Fruit fly (Drosophila melanogaster) whole organism, embryonic: Measurements from ENCODE around the gene nwk.

Source experiments
- Awh ChIP-seq: fragments of 200-800 bp; sonication (Bioruptor generic); IDR thresholded peaks from 2 replicates; pipeline ENCODE4, ENCODE4 v1.3.6; 2022; ENCODE audit warnings: missing biosample characterization, missing genetic modification characterization
- CG10274 ChIP-seq: fragments of 200-800 bp; sonication (Bioruptor generic); optimal IDR thresholded peaks from 3 replicates; lab custom pipeline; 2017; ENCODE audit warnings: missing biosample characterization, mild to moderate bottlenecking, missing genetic modification characterization
- CG11085 ChIP-seq: fragments of 200-800 bp; sonication (Bioruptor generic); IDR thresholded peaks from 2 replicates; pipeline ENCODE4 v1.3.6; 2022; ENCODE audit warnings: missing biosample characterization, missing genetic modification characterization
- CG11093 ChIP-seq: fragments of 200-800 bp; sonication (Bioruptor generic); IDR thresholded peaks from 3 replicates; pipeline ENCODE4 v1.3.6; 2022; ENCODE audit warnings: missing biosample characterization, missing genetic modification characterization
- CG12236 ChIP-seq: fragments of 200-800 bp; sonication (Bioruptor generic); optimal IDR thresholded peaks from 2 replicates; lab custom pipeline; 2016; ENCODE audit warnings: missing biosample characterization, missing genetic modification characterization
- CG12659 ChIP-seq: fragments of 200-800 bp; sonication (Bioruptor generic); optimal IDR thresholded peaks from 3 replicates; lab custom pipeline; 2017; ENCODE audit warnings: mild to moderate bottlenecking, missing biosample characterization, missing genetic modification reagents, missing genetic modification characterization
- CG1529 ChIP-seq: fragments of 200-800 bp; sonication (Bioruptor generic); optimal IDR thresholded peaks from 3 replicates; lab custom pipeline; 2018; ENCODE audit warnings: missing biosample characterization, missing genetic modification characterization
- CG1602 ChIP-seq: fragments of 200-800 bp; sonication (Bioruptor generic); optimal IDR thresholded peaks from 3 replicates; lab custom pipeline; 2016; ENCODE audit warnings: missing biosample characterization, missing genetic modification characterization
- CG16813 ChIP-seq: fragments of 200-800 bp; sonication (Bioruptor generic); IDR thresholded peaks from 3 replicates; pipeline ENCODE4 v1.3.6; 2022; ENCODE audit warnings: missing biosample characterization, missing genetic modification characterization; ENCODE audit not compliant: partially characterized antibody
- CG17568 ChIP-seq: fragments of 200-800 bp; sonication (Bioruptor generic); optimal IDR thresholded peaks from 2 replicates; lab custom pipeline; 2018; ENCODE audit warnings: missing biosample characterization, mild to moderate bottlenecking, missing genetic modification characterization, moderate library complexity
- CG17802 ChIP-seq: fragments of 200-800 bp; sonication (Bioruptor generic); optimal IDR thresholded peaks from 2 replicates; lab custom pipeline; 2018; ENCODE audit warnings: missing biosample characterization, mild to moderate bottlenecking, missing genetic modification characterization, moderate library complexity
- CG18599 ChIP-seq: fragments of 200-800 bp; sonication (Bioruptor generic); optimal IDR thresholded peaks from 3 replicates; lab custom pipeline; 2017; ENCODE audit warnings: missing biosample characterization, missing genetic modification characterization, mild to moderate bottlenecking, moderate library complexity, missing genetic modification reagents
- CG18764 ChIP-seq: fragments of 200-800 bp; sonication (Bioruptor generic); optimal IDR thresholded peaks from 3 replicates; lab custom pipeline; 2016; ENCODE audit warnings: missing biosample characterization, missing genetic modification characterization
- CG31224 ChIP-seq: fragments of 200-800 bp; sonication (Bioruptor generic); IDR thresholded peaks from 2 replicates; pipeline ENCODE4 v1.3.6; 2022; ENCODE audit warnings: missing biosample characterization, missing genetic modification characterization
- CG32767 ChIP-seq: fragments of 200-800 bp; sonication (Bioruptor generic); IDR thresholded peaks from 2 replicates; pipeline ENCODE4 v1.3.6; 2022; ENCODE audit warnings: missing biosample characterization, missing genetic modification characterization
- CG3281 ChIP-seq: fragments of 200-800 bp; sonication (Bioruptor generic); optimal IDR thresholded peaks from 3 replicates; lab custom pipeline; 2017; ENCODE audit warnings: missing biosample characterization, mild to moderate bottlenecking, missing genetic modification characterization
- CG34422 ChIP-seq: fragments of 200-800 bp; sonication (Bioruptor generic); IDR thresholded peaks from 3 replicates; pipeline ENCODE4 v1.3.6; 2022; ENCODE audit warnings: missing biosample characterization, missing genetic modification characterization
- CG4820 ChIP-seq: fragments of 200-800 bp; sonication (Bioruptor generic); optimal IDR thresholded peaks from 3 replicates; lab custom pipeline; 2016; ENCODE audit warnings: missing biosample characterization, missing genetic modification characterization
- CG5245 ChIP-seq: fragments of 200-800 bp; sonication (Bioruptor generic); optimal IDR thresholded peaks from 3 replicates; lab custom pipeline; 2016; ENCODE audit warnings: missing biosample characterization, missing genetic modification characterization
- CG6254 ChIP-seq: fragments of 200-800 bp; sonication (Bioruptor generic); optimal IDR thresholded peaks from 3 replicates; lab custom pipeline; 2017; ENCODE audit warnings: mild to moderate bottlenecking, missing biosample characterization, missing genetic modification reagents, missing genetic modification characterization
- CG7556 ChIP-seq: fragments of 200-800 bp; sonication (Bioruptor generic); optimal IDR thresholded peaks from 2 replicates; lab custom pipeline; 2017; ENCODE audit warnings: missing biosample characterization, mild to moderate bottlenecking, missing genetic modification characterization
- CG8089 ChIP-seq: fragments of 200-800 bp; sonication (Bioruptor generic); optimal IDR thresholded peaks from 3 replicates; lab custom pipeline; 2016; ENCODE audit warnings: missing biosample characterization, missing genetic modification characterization
- CG8478 ChIP-seq: fragments of >200 bp; optimal IDR thresholded peaks from 2 replicates; lab custom pipeline; 2018
- CG9727 ChIP-seq: fragments of 200-800 bp; sonication (Bioruptor generic); optimal IDR thresholded peaks from 3 replicates; lab custom pipeline; 2017; ENCODE audit warnings: missing biosample characterization, mild to moderate bottlenecking, missing genetic modification characterization
- Camta ChIP-seq: fragments of 200-800 bp; sonication (Bioruptor generic); optimal IDR thresholded peaks from 2 replicates; lab custom pipeline; 2016; ENCODE audit warnings: missing biosample characterization, missing genetic modification characterization
- Drgx ChIP-seq: fragments of 200-800 bp; sonication (Bioruptor generic); IDR thresholded peaks from 2 replicates; pipeline ENCODE4 v1.3.6; 2022; ENCODE audit warnings: missing biosample characterization, missing genetic modification characterization
- Eip74EF ChIP-seq, 2 experiments: fragments of 200-800 bp in 1 of 2; fragments of >200 bp in 1 of 2; sonication (Bioruptor generic) in 1 of 2; optimal IDR thresholded peaks; 2 replicates each; lab custom pipeline; 2017 to 2019; ENCODE audit warnings: missing biosample characterization in 2 of 2, missing genetic modification characterization in 2 of 2, mild to moderate bottlenecking in 1 of 2, moderate library complexity in 1 of 2
- Hr51 ChIP-seq, 2 experiments: fragments of 200-800 bp; sonication (Bioruptor generic); optimal IDR thresholded peaks; 2 replicates in 1 of 2; 3 replicates in 1 of 2; lab custom pipeline; 2016 to 2018; ENCODE audit warnings: missing biosample characterization in 2 of 2, missing genetic modification characterization in 2 of 2, mild to moderate bottlenecking in 1 of 2, moderate library complexity in 1 of 2
- Hr78 ChIP-seq, 2 experiments: fragments of 200-800 bp in 1 of 2; fragments of >200 bp in 1 of 2; sonication (Bioruptor generic) in 1 of 2; optimal IDR thresholded peaks; 2 replicates each; lab custom pipeline; 2017 to 2019; ENCODE audit warnings: missing biosample characterization in 2 of 2, missing genetic modification characterization in 2 of 2, mild to moderate bottlenecking in 1 of 2, moderate library complexity in 1 of 2
- Lhr ChIP-seq: fragments of 200-800 bp; sonication (Bioruptor generic); optimal IDR thresholded peaks from 3 replicates; lab custom pipeline; 2017; ENCODE audit warnings: mild to moderate bottlenecking, missing biosample characterization, missing genetic modification reagents, missing genetic modification characterization
- Nf-YB ChIP-seq: fragments of 200-800 bp; sonication (Bioruptor generic); optimal IDR thresholded peaks from 3 replicates; lab custom pipeline; 2019; ENCODE audit warnings: missing biosample characterization, mild to moderate bottlenecking, missing genetic modification characterization, moderate library complexity
- Oli ChIP-seq: fragments of 200-800 bp; sonication (Bioruptor generic); optimal IDR thresholded peaks from 2 replicates; lab custom pipeline; 2018; ENCODE audit warnings: missing biosample characterization, mild to moderate bottlenecking, missing genetic modification characterization, moderate library complexity
- Poxn ChIP-seq: fragments of 200-800 bp; sonication (Bioruptor generic); IDR thresholded peaks from 2 replicates; pipeline ENCODE4 v1.3.6; 2022; ENCODE audit warnings: missing biosample characterization, missing genetic modification characterization
- Sry-β ChIP-seq: fragments of 200-800 bp; sonication (Bioruptor generic); optimal IDR thresholded peaks from 2 replicates; lab custom pipeline; 2018; ENCODE audit warnings: missing biosample characterization, mild to moderate bottlenecking, missing genetic modification characterization, moderate library complexity
- emc ChIP-seq: fragments of 200-800 bp; sonication (Bioruptor generic); optimal IDR thresholded peaks from 2 replicates; lab custom pipeline; 2016; ENCODE audit warnings: missing biosample characterization, missing genetic modification characterization
- en ChIP-seq: fragments of 200-800 bp; sonication (Bioruptor generic); optimal IDR thresholded peaks from 2 replicates; lab custom pipeline; 2016; ENCODE audit warnings: missing biosample characterization, missing genetic modification characterization
- hbn ChIP-seq: fragments of 200-800 bp; sonication (Bioruptor generic); IDR thresholded peaks from 2 replicates; pipeline ENCODE4 v1.3.6; 2022; ENCODE audit warnings: missing biosample characterization, missing genetic modification characterization; ENCODE audit not compliant: partially characterized antibody
- jigr1 ChIP-seq: fragments of 200-800 bp; sonication (Bioruptor generic); IDR thresholded peaks from 3 replicates; pipeline ENCODE4 v1.3.6; 2022; ENCODE audit warnings: missing biosample characterization, missing genetic modification characterization
- nmo ChIP-seq: fragments of 200-800 bp; sonication (Bioruptor generic); optimal IDR thresholded peaks from 2 replicates; lab custom pipeline; 2018; ENCODE audit warnings: missing biosample characterization, mild to moderate bottlenecking, missing genetic modification characterization, moderate library complexity
- nom ChIP-seq: fragments of 200-800 bp; sonication (Bioruptor generic); optimal IDR thresholded peaks from 2 replicates; lab custom pipeline; 2017; ENCODE audit warnings: missing biosample characterization, missing genetic modification characterization, mild to moderate bottlenecking, moderate library complexity, missing genetic modification reagents
- pfk ChIP-seq: fragments of 200-800 bp; sonication (Bioruptor generic); optimal IDR thresholded peaks from 2 replicates; lab custom pipeline; 2018; ENCODE audit warnings: missing biosample characterization, mild to moderate bottlenecking, missing genetic modification characterization, moderate library complexity
- sc ChIP-seq, 3 experiments: fragments of >200 bp in 2 of 3; fragments of 200-800 bp in 1 of 3; sonication (Bioruptor generic) in 1 of 3; optimal IDR thresholded peaks; 2 replicates in 2 of 3; 3 replicates in 1 of 3; lab custom pipeline; 2017; ENCODE audit warnings: mild to moderate bottlenecking in 1 of 3, missing biosample characterization in 1 of 3, missing genetic modification characterization in 1 of 3, missing genetic modification reagents in 1 of 3
- sim ChIP-seq: fragments of 200-800 bp; sonication (Bioruptor generic); IDR thresholded peaks from 2 replicates; pipeline ENCODE4 v1.3.6; 2022; ENCODE audit warnings: missing biosample characterization, missing genetic modification characterization
- sima ChIP-seq: fragments of 200-800 bp; sonication (Bioruptor generic); optimal IDR thresholded peaks from 2 replicates; lab custom pipeline; 2016; ENCODE audit warnings: missing biosample characterization, missing genetic modification characterization
- tio ChIP-seq: fragments of 200-800 bp; sonication (Bioruptor generic); optimal IDR thresholded peaks from 2 replicates; lab custom pipeline; 2017; ENCODE audit warnings: missing biosample characterization, missing genetic modification characterization, inconsistent platforms
- wor ChIP-seq: fragments of 200-800 bp; sonication (Bioruptor generic); IDR thresholded peaks from 2 replicates; pipeline ENCODE4 v1.3.6; 2022; ENCODE audit warnings: missing biosample characterization, missing genetic modification characterization
- z ChIP-seq: fragments of 200-800 bp; sonication (Bioruptor generic); IDR thresholded peaks from 3 replicates; pipeline ENCODE4 v1.3.6; 2022; ENCODE audit warnings: missing biosample characterization, missing genetic modification characterization

Gene nwk

dm6 chr3L:9128700-9129582, 8.7 kb upstream of the nwk start (continued):
- TF ChIP-seq CG32767 (GFP tag; lab: Robert Waterston, UW): peak; percentile 58; the same call in 1 of the 2 replicates
- TF ChIP-seq Drgx (GFP tag; lab: Robert Waterston, UW): no peak
- no peak for TF ChIP-seq CG10274 (GFP tag; lab: Kevin White, UChicago)
- peak; percentile 84 for TF ChIP-seq z (GFP tag; lab: Robert Waterston, UW)
- peak; percentile 72 for TF ChIP-seq Nf-YB
- TF ChIP-seq Sry-β (GFP tag; lab: Kevin White, UChicago): no peak
- TF ChIP-seq CG8478: no peak
- TF ChIP-seq sima: no peak
- TF ChIP-seq emc (GFP tag; lab: Kevin White, UChicago): no peak
- no peak for TF ChIP-seq CG17802 (tag; lab: Kevin White, UChicago)
- TF ChIP-seq tio (GFP tag; lab: Kevin White, UChicago): peak; percentile 75
- TF ChIP-seq CG1602 (GFP tag; lab: Kevin White, UChicago): peak; percentile 78
- TF ChIP-seq CG12236: no peak
- no peak for TF ChIP-seq hbn
- TF ChIP-seq wor (GFP tag; lab: Robert Waterston, UW): peak; percentile 44
- peak; percentile 59 for TF ChIP-seq CG12659 (GFP tag; lab: Kevin White, UChicago)
- peak; percentile 32; the same call in 1 of the 3 replicates for TF ChIP-seq CG11093
- TF ChIP-seq CG7556 (GFP tag; lab: Kevin White, UChicago): peak; percentile 89
- no peak for TF ChIP-seq CG16813
- peak in 1 of 2 experiments; percentile 87 for TF ChIP-seq Hr51 (GFP tag; optimal IDR thresholded peaks at IDR 0.05; lab: Kevin White, UChicago)
- TF ChIP-seq Awh: no peak
- no peak for TF ChIP-seq CG34422 (GFP tag; lab: Robert Waterston, UW)
- TF ChIP-seq sim: no peak
- no peak for TF ChIP-seq CG31224 (GFP tag; lab: Robert Waterston, UW)
- TF ChIP-seq sc (optimal IDR thresholded peaks at IDR 0.05; lab: Kevin White, UChicago): no peak
- peak; percentile 76 for TF ChIP-seq sc (GFP tag; optimal IDR thresholded peaks at IDR 0.05; lab: Kevin White, UChicago)
- TF ChIP-seq Eip74EF (GFP tag; optimal IDR thresholded peaks at IDR 0.05; lab: Kevin White, UChicago): peak in 1 of 2 experiments; percentile 65
- TF ChIP-seq Lhr (GFP tag; lab: Kevin White, UChicago): peak; percentile 34
- TF ChIP-seq en (GFP tag; lab: Kevin White, UChicago): no peak
- TF ChIP-seq CG18764: no peak
- TF ChIP-seq jigr1 (GFP tag; lab: Robert Waterston, UW): no peak
- TF ChIP-seq CG4820 (GFP tag; lab: Kevin White, UChicago): peak; percentile 32
- TF ChIP-seq CG8089: no peak
- peak; percentile 85 for TF ChIP-seq Oli (tag; lab: Kevin White, UChicago)
- TF ChIP-seq Poxn (GFP tag; lab: Robert Waterston, UW): no peak
- peak; percentile 34 for TF ChIP-seq CG18599
- TF ChIP-seq CG17568 (GFP tag; lab: Kevin White, UChicago): peak; percentile 66
- TF ChIP-seq nmo: peak; percentile 89
- TF ChIP-seq CG3281 (GFP tag; lab: Kevin White, UChicago): peak; percentile 50
- no peak for TF ChIP-seq Camta (GFP tag; lab: Kevin White, UChicago)
- TF ChIP-seq CG1529 (GFP tag; lab: Kevin White, UChicago): peak; percentile 73
- no peak for TF ChIP-seq nom
- peak; percentile 69 for TF ChIP-seq CG6254 (GFP tag; lab: Kevin White, UChicago)
- TF ChIP-seq CG11085: no peak
- TF ChIP-seq pfk: no peak
- TF ChIP-seq Hr78 (GFP tag; optimal IDR thresholded peaks at IDR 0.05; lab: Kevin White, UChicago): peak in 1 of 2 experiments; percentile 44
- TF ChIP-seq CG9727: peak; percentile 76
- peak; percentile 41 for TF ChIP-seq CG5245
